Worm (Caenorhabditis elegans) whole organism, early embryonic: ENCODE measurements around the gene C50D2.1.

ENCODE experiments used
- F13C5.2 ChIP-seq: sonication (generic microtip); optimal IDR thresholded peaks from 2 replicates; lab custom pipeline; 2017; ENCODE audit warnings: mild to moderate bottlenecking, missing genetic modification characterization, inconsistent platforms, missing compliant biosample characterization
- ama-1 ChIP-seq: fragments of 150-350 bp; optimal IDR thresholded peaks from 2 replicates; lab custom pipeline; 2014
- hmg-4 ChIP-seq: fragments of 200-800 bp; sonication (Bioruptor generic); optimal IDR thresholded peaks from 2 replicates; lab custom pipeline; 2018; ENCODE audit warnings: mild to moderate bottlenecking, missing genetic modification characterization, missing compliant biosample characterization
- scrt-1 ChIP-seq: fragments of 200-800 bp; sonication (Bioruptor generic); IDR thresholded peaks from 2 replicates; pipeline ENCODE4 v1.3.6; 2022; ENCODE audit warnings: missing genetic modification characterization, missing compliant biosample characterization
- tra-4 ChIP-seq: sonication (generic microtip); optimal IDR thresholded peaks from 2 replicates; lab custom pipeline; 2017; ENCODE audit warnings: missing genetic modification characterization, missing compliant biosample characterization

- TF ChIP-seq tra-4 (tag; lab: Kevin White, UChicago), result no peak
- no peak for TF ChIP-seq hmg-4 (GFP tag; lab: Kevin White, UChicago)
- TF ChIP-seq ama-1, result no peak
- TF ChIP-seq scrt-1 (GFP tag; lab: Robert Waterston, UW), result no peak
- TF ChIP-seq F13C5.2 (tag; lab: Kevin White, UChicago), result no peak
Measured at ce11 chrII:163229-163628, 51.9 kb downstream of the C50D2.1 start.
